Fruit fly (Drosophila melanogaster) whole organism, embryonic: ENCODE measurements around the gene CG10341.
A peak's percentile ranks its signal among the peaks of the same experiment; 100 is the strongest.

Source experiments
- Ada2b ChIP-seq: fragments of 200-800 bp; sonication (Bioruptor generic); IDR thresholded peaks from 2 replicates; pipeline ENCODE4 v1.3.6; 2022; ENCODE audit warnings: missing biosample characterization, missing genetic modification characterization
- B-H1 ChIP-seq: fragments of 200-800 bp; sonication (Bioruptor generic); IDR thresholded peaks from 3 replicates; pipeline ENCODE4 v1.3.6; 2022; ENCODE audit warnings: missing biosample characterization, missing genetic modification characterization
- C15 ChIP-seq: fragments of 200-800 bp; sonication (Bioruptor generic); IDR thresholded peaks from 3 replicates; pipeline ENCODE4 v1.3.6; 2022; ENCODE audit warnings: missing biosample characterization, missing genetic modification characterization
- CG10366 ChIP-seq: fragments of 200-800 bp; sonication (Bioruptor generic); IDR thresholded peaks from 2 replicates; pipeline ENCODE4 v1.3.6; 2022; ENCODE audit warnings: missing biosample characterization, missing genetic modification characterization
- CG11560 ChIP-seq: fragments of 200-800 bp; sonication (Bioruptor generic); IDR thresholded peaks from 3 replicates; pipeline ENCODE4 v1.3.6; 2022; ENCODE audit warnings: missing biosample characterization, missing genetic modification characterization
- CG12391 ChIP-seq: fragments of 200-800 bp; sonication (Bioruptor generic); optimal IDR thresholded peaks from 3 replicates; lab custom pipeline; 2018; ENCODE audit warnings: missing biosample characterization, mild to moderate bottlenecking, missing genetic modification characterization, moderate library complexity
- CG15514 ChIP-seq: fragments of 200-800 bp; sonication (Bioruptor generic); optimal IDR thresholded peaks from 3 replicates; lab custom pipeline; 2017; ENCODE audit warnings: missing biosample characterization, missing genetic modification characterization, mild to moderate bottlenecking, moderate library complexity, missing genetic modification reagents
- CG16779 ChIP-seq: fragments of 200-800 bp; sonication (Bioruptor generic); IDR thresholded peaks from 2 replicates; pipeline ENCODE4 v1.3.6; 2022; ENCODE audit warnings: missing biosample characterization, missing genetic modification characterization
- CG16813 ChIP-seq: fragments of 200-800 bp; sonication (Bioruptor generic); IDR thresholded peaks from 3 replicates; pipeline ENCODE4 v1.3.6; 2022; ENCODE audit warnings: missing biosample characterization, missing genetic modification characterization; ENCODE audit not compliant: partially characterized antibody
- CG17328 ChIP-seq: fragments of 200-800 bp; sonication (Bioruptor generic); IDR thresholded peaks from 2 replicates; pipeline ENCODE4 v1.3.6; 2022; ENCODE audit warnings: missing biosample characterization, missing genetic modification characterization
- CG17912 ChIP-seq: fragments of 200-800 bp; sonication (Bioruptor generic); optimal IDR thresholded peaks from 2 replicates; lab custom pipeline; 2018; ENCODE audit warnings: missing biosample characterization, mild to moderate bottlenecking, missing genetic modification characterization
- CG2129 ChIP-seq: fragments of 200-800 bp; sonication (Bioruptor generic); IDR thresholded peaks from 2 replicates; pipeline ENCODE4 v1.3.6; 2022; ENCODE audit warnings: missing biosample characterization, missing genetic modification characterization; ENCODE audit not compliant: partially characterized antibody
- CG33213 ChIP-seq: fragments of 200-800 bp; sonication (Bioruptor generic); optimal IDR thresholded peaks from 3 replicates; lab custom pipeline; 2016; ENCODE audit warnings: missing biosample characterization, missing genetic modification characterization
- CG3726 ChIP-seq: fragments of 200-800 bp; sonication (Bioruptor generic); IDR thresholded peaks from 3 replicates; pipeline ENCODE4, ENCODE4 v1.3.6; 2022; ENCODE audit warnings: missing biosample characterization, missing genetic modification characterization
- CG3847 ChIP-seq: fragments of 200-800 bp; sonication (Bioruptor generic); IDR thresholded peaks from 2 replicates; pipeline ENCODE4 v1.3.6; 2022; ENCODE audit warnings: missing biosample characterization, missing genetic modification characterization
- CG4617 ChIP-seq: fragments of 200-800 bp; sonication (Bioruptor generic); optimal IDR thresholded peaks from 3 replicates; lab custom pipeline; 2016; ENCODE audit warnings: missing biosample characterization, missing genetic modification characterization, borderline replicate concordance
- CG6689 ChIP-seq: fragments of 200-800 bp; sonication (Bioruptor generic); IDR thresholded peaks from 2 replicates; pipeline ENCODE4 v1.3.6; 2022; ENCODE audit warnings: missing biosample characterization, missing genetic modification characterization
- CG6765 ChIP-seq: fragments of 200-800 bp; sonication (Bioruptor generic); optimal IDR thresholded peaks from 3 replicates; lab custom pipeline; 2017; ENCODE audit warnings: missing biosample characterization, mild to moderate bottlenecking, missing genetic modification characterization
- CG7556 ChIP-seq: fragments of 200-800 bp; sonication (Bioruptor generic); optimal IDR thresholded peaks from 2 replicates; lab custom pipeline; 2017; ENCODE audit warnings: missing biosample characterization, mild to moderate bottlenecking, missing genetic modification characterization
- CG7987 ChIP-seq: fragments of 200-800 bp; sonication (Bioruptor generic); optimal IDR thresholded peaks from 2 replicates; lab custom pipeline; 2018; ENCODE audit warnings: missing biosample characterization, mild to moderate bottlenecking, missing genetic modification characterization, moderate library complexity
- CG8281 ChIP-seq: fragments of 200-800 bp; sonication (Bioruptor generic); optimal IDR thresholded peaks from 2 replicates; lab custom pipeline; 2018; ENCODE audit warnings: missing biosample characterization, mild to moderate bottlenecking, missing genetic modification characterization, moderate library complexity
- Dll ChIP-seq: fragments of 200-800 bp; sonication (Bioruptor generic); IDR thresholded peaks from 4 replicates; pipeline ENCODE4 v1.3.6; 2022; ENCODE audit warnings: missing biosample characterization, missing genetic modification characterization; ENCODE audit not compliant: partially characterized antibody
- Doc3 ChIP-seq: fragments of 200-800 bp; sonication (Bioruptor generic); IDR thresholded peaks from 3 replicates; pipeline ENCODE4 v1.3.6; 2022; ENCODE audit warnings: missing biosample characterization, missing genetic modification characterization; ENCODE audit not compliant: partially characterized antibody
- Hmr ChIP-seq: fragments of 200-800 bp; sonication (Bioruptor generic); optimal IDR thresholded peaks from 3 replicates; lab custom pipeline; 2017; ENCODE audit warnings: mild to moderate bottlenecking, missing biosample characterization, missing genetic modification reagents, missing genetic modification characterization
- Jarid2 ChIP-seq: fragments of 200-800 bp; sonication (Bioruptor generic); optimal IDR thresholded peaks from 3 replicates; lab custom pipeline; 2017; ENCODE audit warnings: mild to moderate bottlenecking, missing biosample characterization, missing genetic modification reagents, missing genetic modification characterization
- Myb ChIP-seq: fragments of 200-800 bp; sonication (Bioruptor generic); optimal IDR thresholded peaks from 2 replicates; lab custom pipeline; 2016; ENCODE audit warnings: missing biosample characterization, missing genetic modification characterization
- Opbp ChIP-seq: fragments of 200-800 bp; sonication (Bioruptor generic); IDR thresholded peaks from 3 replicates; pipeline ENCODE4 v1.3.6; 2022; ENCODE audit warnings: missing biosample characterization, missing genetic modification characterization; ENCODE audit not compliant: partially characterized antibody
- Side ChIP-seq: fragments of 200-800 bp; sonication (Bioruptor generic); optimal IDR thresholded peaks from 2 replicates; lab custom pipeline; 2016; ENCODE audit warnings: missing biosample characterization, missing genetic modification characterization
- Sry-β ChIP-seq: fragments of 200-800 bp; sonication (Bioruptor generic); optimal IDR thresholded peaks from 2 replicates; lab custom pipeline; 2018; ENCODE audit warnings: missing biosample characterization, mild to moderate bottlenecking, missing genetic modification characterization, moderate library complexity
- Ssrp ChIP-seq: fragments of 200-800 bp; sonication (Bioruptor generic); optimal IDR thresholded peaks from 2 replicates; lab custom pipeline; 2018; ENCODE audit warnings: missing biosample characterization, mild to moderate bottlenecking, missing genetic modification characterization, moderate library complexity
- Trl ChIP-seq, 3 experiments: fragments of >200 bp in 2 of 3; fragments of 200-800 bp in 1 of 3; sonication (Bioruptor generic) in 1 of 3; optimal IDR thresholded peaks; 2 replicates in 1 of 3; 3 replicates in 2 of 3; lab custom pipeline; 2016 to 2017; ENCODE audit warnings: missing biosample characterization in 1 of 3, missing genetic modification characterization in 1 of 3
- ab ChIP-seq: fragments of 200-800 bp; sonication (Bioruptor generic); optimal IDR thresholded peaks from 2 replicates; lab custom pipeline; 2016; ENCODE audit warnings: missing biosample characterization, missing genetic modification characterization
- amos ChIP-seq: fragments of 200-800 bp; sonication (Bioruptor generic); IDR thresholded peaks from 2 replicates; pipeline ENCODE4 v1.3.6; 2022; ENCODE audit warnings: missing biosample characterization, missing genetic modification characterization; ENCODE audit not compliant: partially characterized antibody
- ase ChIP-seq: fragments of 200-800 bp; sonication (Bioruptor generic); IDR thresholded peaks from 3 replicates; pipeline ENCODE4 v1.3.6; 2022; ENCODE audit warnings: missing biosample characterization, missing genetic modification characterization
- bsh ChIP-seq, 2 experiments: fragments of 200-800 bp; sonication (Bioruptor generic); optimal IDR thresholded peaks; 2 replicates each; lab custom pipeline; 2017 to 2018; ENCODE audit warnings: mild to moderate bottlenecking in 2 of 2, missing biosample characterization in 2 of 2, missing genetic modification characterization in 2 of 2, moderate library complexity in 1 of 2
- btn ChIP-seq: fragments of 200-800 bp; sonication (Bioruptor generic); optimal IDR thresholded peaks from 2 replicates; lab custom pipeline; 2016; ENCODE audit warnings: missing biosample characterization, missing genetic modification characterization
- disco-r ChIP-seq: fragments of 200-800 bp; sonication (Bioruptor generic); optimal IDR thresholded peaks from 2 replicates; lab custom pipeline; 2016; ENCODE audit warnings: missing biosample characterization, missing genetic modification characterization
- ftz-f1 ChIP-seq: fragments of 200-800 bp; sonication (Bioruptor generic); optimal IDR thresholded peaks from 2 replicates; lab custom pipeline; 2016; ENCODE audit warnings: missing biosample characterization, missing genetic modification characterization
- hb ChIP-seq: fragments of 200-800 bp; sonication (Bioruptor generic); IDR thresholded peaks from 3 replicates; pipeline ENCODE4 v1.3.6; 2022; ENCODE audit warnings: missing biosample characterization, missing genetic modification characterization; ENCODE audit not compliant: partially characterized antibody
- mam ChIP-seq: fragments of 200-800 bp; sonication (Bioruptor generic); optimal IDR thresholded peaks from 3 replicates; lab custom pipeline; 2016; ENCODE audit warnings: missing biosample characterization, missing genetic modification characterization
- nmo ChIP-seq: fragments of 200-800 bp; sonication (Bioruptor generic); optimal IDR thresholded peaks from 2 replicates; lab custom pipeline; 2018; ENCODE audit warnings: missing biosample characterization, mild to moderate bottlenecking, missing genetic modification characterization, moderate library complexity
- onecut ChIP-seq: fragments of 200-800 bp; sonication (Bioruptor generic); IDR thresholded peaks from 2 replicates; pipeline ENCODE4 v1.3.6; 2022; ENCODE audit warnings: missing biosample characterization, missing genetic modification characterization
- sisA ChIP-seq: fragments of 200-800 bp; sonication (Bioruptor generic); IDR thresholded peaks from 2 replicates; pipeline ENCODE4 v1.3.6; 2022; ENCODE audit warnings: missing biosample characterization, missing genetic modification characterization
- slp2 ChIP-seq: fragments of 200-800 bp; sonication (Bioruptor generic); optimal IDR thresholded peaks from 2 replicates; lab custom pipeline; 2016; ENCODE audit warnings: missing biosample characterization, missing genetic modification characterization
- sr ChIP-seq: fragments of 200-800 bp; sonication (Bioruptor generic); IDR thresholded peaks from 3 replicates; pipeline ENCODE4 v1.3.6; 2022; ENCODE audit warnings: missing biosample characterization, missing genetic modification characterization
- tx ChIP-seq: fragments of 200-800 bp; sonication (Bioruptor generic); optimal IDR thresholded peaks from 2 replicates; lab custom pipeline; 2016; ENCODE audit warnings: missing biosample characterization, missing genetic modification characterization
- z ChIP-seq: fragments of 200-800 bp; sonication (Bioruptor generic); IDR thresholded peaks from 3 replicates; pipeline ENCODE4 v1.3.6; 2022; ENCODE audit warnings: missing biosample characterization, missing genetic modification characterization
- zen ChIP-seq: fragments of 200-800 bp; sonication (Bioruptor generic); optimal IDR thresholded peaks from 3 replicates; lab custom pipeline; 2018; ENCODE audit warnings: missing biosample characterization, mild to moderate bottlenecking, missing genetic modification characterization, moderate library complexity
- zen2 ChIP-seq: fragments of 200-800 bp; sonication (Bioruptor generic); IDR thresholded peaks from 3 replicates; pipeline ENCODE4 v1.3.6; 2022; ENCODE audit warnings: missing biosample characterization, missing genetic modification characterization; ENCODE audit not compliant: partially characterized antibody

The CG10341 gene

DNA sequence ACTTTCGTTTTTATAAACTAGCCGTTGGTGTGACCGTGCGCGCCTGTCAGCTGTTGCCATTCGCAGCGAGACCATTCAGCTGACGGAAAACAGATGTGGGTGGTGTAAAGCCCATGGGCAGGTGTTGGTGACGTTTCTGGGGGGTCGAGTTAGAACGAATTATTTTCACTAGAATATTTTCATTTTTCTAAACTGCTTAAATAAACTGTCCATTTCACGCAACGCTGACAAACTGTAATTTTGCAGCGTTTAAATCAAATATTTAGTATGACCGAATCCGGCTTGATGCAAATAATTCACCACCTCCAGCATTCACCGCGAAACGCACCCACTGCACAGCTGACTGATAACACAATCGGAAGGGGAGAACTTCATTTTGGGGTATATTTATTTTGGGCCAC lies 3.1 kb upstream of the CG10341 start, which contains the start of the genes CG10383 and CG10338 (continued):
- TF ChIP-seq CG16779 (GFP tag; lab: Robert Waterston, UW) (peak; percentile 93), bsh (GFP tag; optimal IDR thresholded peaks at IDR 0.05; lab: Kevin White, UChicago) (peak; percentile 26 to 78), Trl (optimal IDR thresholded peaks at IDR 0.05; lab: Kevin White, UChicago) (no peak), Trl (GFP tag; optimal IDR thresholded peaks at IDR 0.05; lab: Kevin White, UChicago) (peak; percentile 94), CG8281 (peak; percentile 42), CG7556 (GFP tag; lab: Kevin White, UChicago) (peak; percentile 69), Ada2b (peak; percentile 88), Myb (GFP tag; lab: Kevin White, UChicago) (peak; percentile 89), CG6765 (peak; percentile 27), ab (peak; percentile 15), ftz-f1 (GFP tag; lab: Kevin White, UChicago) (peak; percentile 66), Sry-β (GFP tag; lab: Kevin White, UChicago) (peak; percentile 9), zen2 (no peak), CG6689 (GFP tag; lab: Robert Waterston, UW) (peak; percentile 84), hb (GFP tag; lab: Robert Waterston, UW) (no peak), CG16813 (GFP tag; lab: Robert Waterston, UW) (no peak), CG2129 (GFP tag; lab: Robert Waterston, UW) (no peak), nmo (peak; percentile 87), tx (GFP tag; lab: Kevin White, UChicago) (peak; percentile 86), ase (GFP tag; lab: Robert Waterston, UW) (peak; percentile 86), B-H1 (GFP tag; lab: Robert Waterston, UW) (peak; percentile 86), CG11560 (tag; lab: Robert Waterston, UW) (peak; percentile 66; the same call in 2 of the 3 replicates), CG10366 (peak; percentile 89), Opbp (GFP tag; lab: Robert Waterston, UW) (no peak), amos (GFP tag; lab: Robert Waterston, UW) (no peak; the same call in 1 of the 2 replicates), disco-r (GFP tag; lab: Kevin White, UChicago) (peak; percentile 79), CG17912 (GFP tag; lab: Kevin White, UChicago) (no peak), sisA (peak; percentile 88), btn (GFP tag; lab: Kevin White, UChicago) (peak; percentile 25), CG12391 (tag; lab: Kevin White, UChicago) (peak; percentile 80), zen (tag; lab: Kevin White, UChicago) (peak; percentile 50), CG3847 (GFP tag; lab: Robert Waterston, UW) (peak; percentile 86), CG7987 (GFP tag; lab: Kevin White, UChicago) (peak; percentile 41), mam (GFP tag; lab: Kevin White, UChicago) (peak; percentile 94), Ssrp (tag; lab: Kevin White, UChicago) (peak; percentile 72), slp2 (peak; percentile 85), sr (GFP tag; lab: Robert Waterston, UW) (peak; percentile 92)

DNA sequence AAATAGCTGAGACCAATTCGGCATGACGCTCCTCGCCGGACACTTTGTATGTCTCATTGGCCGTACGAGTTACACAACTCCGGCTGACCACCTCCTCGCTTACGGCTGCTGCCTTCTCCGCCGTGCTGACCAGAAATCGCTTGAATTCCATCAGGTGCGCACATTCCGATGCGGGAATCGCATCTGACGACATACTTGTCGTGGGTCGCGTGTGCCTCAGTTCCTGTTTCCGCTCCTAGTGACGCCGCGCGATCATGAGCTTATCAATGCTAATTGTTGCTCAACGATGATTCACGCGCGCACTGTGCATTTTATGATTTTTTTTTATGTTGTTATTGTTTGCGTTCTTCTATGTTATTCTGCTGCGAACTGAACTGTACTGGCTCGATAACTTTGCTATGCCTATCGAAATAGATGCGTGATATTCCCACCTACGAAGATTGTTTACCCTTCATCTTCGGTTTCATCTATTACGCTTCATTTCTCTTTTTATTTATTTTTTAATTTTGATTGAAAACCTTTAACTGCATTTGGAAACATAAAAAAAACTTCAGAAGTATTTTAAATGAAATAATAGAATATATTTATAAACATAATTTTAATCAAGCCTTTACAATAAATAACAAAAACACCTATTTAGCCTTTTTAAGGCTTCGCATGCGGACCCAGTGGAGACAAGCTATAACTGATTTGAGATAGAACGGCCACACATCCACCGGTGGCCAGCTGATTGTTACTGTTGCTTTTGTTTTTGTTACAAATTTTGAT lies 4.4 kb downstream of the CG10341 start, which contains the start of the genes CG10376 and CG10343:
CG10376 (minus strand) TSS at position 385 of the 768 bp plus-strand sequence.
CG10343 (plus strand) TSS at position 753 of the 768 bp plus-strand sequence.
- TF ChIP-seq CG3726 (GFP tag; lab: Robert Waterston, UW) (peak; percentile 70; the same call in 2 of the 3 replicates), onecut (GFP tag; lab: Robert Waterston, UW) (peak; percentile 52), Jarid2 (GFP tag; lab: Kevin White, UChicago) (peak; percentile 29), CG17328 (GFP tag; lab: Robert Waterston, UW) (peak; percentile 72), Hmr (peak; percentile 90), Side (no peak), CG6765 (peak; percentile 69), Doc3 (no peak), CG15514 (GFP tag; lab: Kevin White, UChicago) (peak; percentile 98), C15 (GFP tag; lab: Robert Waterston, UW) (no peak; the same call in 2 of the 3 replicates), z (no peak), Dll (GFP tag; lab: Robert Waterston, UW) (0 out of 4 replicates have a peak, but pooled peaks have one; percentile 40), CG4617 (GFP tag; lab: Kevin White, UChicago) (peak; percentile 65), CG33213 (peak; percentile 5)
